Worm (Caenorhabditis elegans): ENCODE data around the gene clp-1.
"Not testable (repeated sequence)": the region's sequence is repeated elsewhere in the genome, so short reads cannot be mapped to it uniquely, and the experiment has no call there.

The clp-1 gene

ce11 chrIII:7979659-7980058, at the start of gene clp-1:
clp-1 (plus strand) TSS chrIII:7979959.
- TF ChIP-seq unc-62 (GFP tag; optimal IDR thresholded peaks at IDR 0.05) = no peak

DNA sequence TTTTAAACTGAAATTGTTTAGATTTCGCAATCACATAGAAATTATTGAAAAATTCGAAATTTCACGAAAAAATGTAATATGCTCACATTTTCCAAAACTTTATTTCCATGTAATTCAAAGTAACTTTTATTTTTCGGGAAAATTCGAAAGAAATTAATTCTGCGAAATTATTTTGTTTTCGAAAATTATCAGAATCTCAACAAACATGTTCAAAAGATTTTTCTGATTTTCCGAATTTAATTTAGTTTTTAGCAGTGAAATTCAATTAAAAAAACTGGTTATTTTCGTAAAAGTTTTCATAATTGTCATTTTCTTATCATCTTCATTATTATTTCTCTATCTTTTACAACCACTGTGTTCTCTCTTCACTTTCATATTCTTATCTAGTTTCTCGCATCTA, 46.5 kb upstream of the clp-1 start, which contains the start of gene ran-2:
Gene ran-2 (plus strand): TSS at position 301 of the 400 bp plus-strand sequence.
- TF ChIP-seq unc-62 (GFP tag; optimal IDR thresholded peaks at IDR 0.05) = no peak

ce11 chrIII:7937548-7937947, 42.2 kb upstream of the clp-1 start, which contains the start of gene C29E4.10:
C29E4.10 (plus strand) TSS chrIII:7937848.
- no peak for TF ChIP-seq unc-62 (GFP tag; optimal IDR thresholded peaks at IDR 0.05)

DNA sequence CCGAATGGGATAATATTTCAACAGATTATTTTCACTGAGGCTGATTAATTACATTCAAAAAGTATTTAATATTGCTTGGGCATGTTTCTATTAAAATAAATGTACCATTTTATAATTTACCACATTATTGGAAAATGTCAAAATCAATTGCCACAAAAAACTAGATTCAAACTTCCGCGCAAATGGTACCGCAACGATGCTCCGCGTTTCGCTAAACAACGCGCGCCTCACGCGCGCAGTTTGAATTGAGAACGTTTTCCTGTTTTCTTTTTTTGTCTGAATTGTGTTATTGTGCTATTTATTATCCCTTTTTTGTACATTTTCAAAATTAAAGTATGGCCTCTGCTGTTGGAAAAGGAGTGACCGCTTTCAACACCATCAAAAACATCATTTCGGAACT, 38.9 kb upstream of the clp-1 start, which contains the start of gene C29E4.12:
Gene C29E4.12 (plus strand): TSS at position 333 of the 400 bp plus-strand sequence.
- no peak for TF ChIP-seq unc-62 (GFP tag; optimal IDR thresholded peaks at IDR 0.05)

ce11 chrIII:7941417-7941816, 38.3 kb upstream of the clp-1 start, which contains the start of gene kle-2:
kle-2 (plus strand) TSS chrIII:7941717.
- TF ChIP-seq unc-62 (GFP tag; optimal IDR thresholded peaks at IDR 0.05) = no peak

DNA sequence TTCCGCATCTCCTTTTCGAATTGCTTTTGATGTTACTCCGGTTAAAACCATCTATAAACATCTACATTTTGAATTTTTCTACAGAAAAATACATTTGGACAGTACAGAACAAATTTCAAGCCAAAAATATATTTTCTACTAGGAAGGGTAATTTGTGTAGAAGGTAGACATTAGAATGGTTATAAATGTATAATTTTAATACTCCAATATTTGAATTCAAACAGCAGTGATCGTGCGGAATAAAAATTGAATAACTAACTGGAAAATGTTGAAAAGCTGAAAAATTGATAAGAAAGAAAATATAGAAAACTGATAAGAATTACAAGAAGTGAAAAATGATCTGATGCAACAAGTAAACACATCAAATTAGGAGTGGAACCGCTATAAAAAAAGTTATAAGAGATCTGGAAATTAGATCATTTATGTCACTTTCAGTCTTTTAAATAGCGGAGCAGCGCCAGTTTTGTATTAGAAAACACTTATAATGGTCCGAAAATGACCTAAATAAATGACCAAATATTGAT, 32.7 kb upstream of the clp-1 start, which contains the start of gene gsto-1:
Gene gsto-1 (minus strand): TSS at position 51 of the 524 bp plus-strand sequence.
- TF ChIP-seq unc-62 (GFP tag; optimal IDR thresholded peaks at IDR 0.05) = no peak

ce11 chrIII:7947677-7948076, 32.1 kb upstream of the clp-1 start:
- TF ChIP-seq unc-62 (GFP tag; optimal IDR thresholded peaks at IDR 0.05) = no peak

DNA sequence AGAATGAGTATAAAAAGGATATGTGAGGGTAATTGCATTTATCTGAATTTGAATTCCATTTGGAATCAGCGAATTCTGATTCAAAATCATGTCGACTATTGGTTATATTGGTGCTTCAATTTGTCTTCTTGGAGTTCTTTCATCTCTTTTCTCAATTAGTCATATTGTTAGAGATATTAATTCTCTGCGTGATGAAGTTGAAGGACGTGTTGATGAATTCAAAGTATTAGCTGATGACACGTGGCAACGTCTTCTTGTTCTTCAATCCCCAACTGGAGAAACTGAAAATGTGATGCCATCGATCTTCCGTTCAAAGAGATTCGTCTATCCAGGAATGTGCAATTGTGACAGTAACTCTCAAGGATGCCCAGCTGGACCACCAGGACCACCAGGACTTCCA, 31.0 kb upstream of the clp-1 start, which contains the start of gene col-90:
Gene col-90 (plus strand): TSS at position 37 of the 400 bp plus-strand sequence.
- TF ChIP-seq unc-62 (GFP tag; optimal IDR thresholded peaks at IDR 0.05) = no peak

- TF ChIP-seq unc-62 (GFP tag; optimal IDR thresholded peaks at IDR 0.05) = no peak
Observed at ce11 chrIII:7950447-7950846, 29.3 kb upstream of the clp-1 start.

- TF ChIP-seq unc-62 (GFP tag; optimal IDR thresholded peaks at IDR 0.05) = no peak
Observed at ce11 chrIII:7952077-7952765, 27.5 kb upstream of the clp-1 start, which contains the start of gene C29E4.15. C29E4.15 (plus strand) TSS chrIII:7952623.

DNA sequence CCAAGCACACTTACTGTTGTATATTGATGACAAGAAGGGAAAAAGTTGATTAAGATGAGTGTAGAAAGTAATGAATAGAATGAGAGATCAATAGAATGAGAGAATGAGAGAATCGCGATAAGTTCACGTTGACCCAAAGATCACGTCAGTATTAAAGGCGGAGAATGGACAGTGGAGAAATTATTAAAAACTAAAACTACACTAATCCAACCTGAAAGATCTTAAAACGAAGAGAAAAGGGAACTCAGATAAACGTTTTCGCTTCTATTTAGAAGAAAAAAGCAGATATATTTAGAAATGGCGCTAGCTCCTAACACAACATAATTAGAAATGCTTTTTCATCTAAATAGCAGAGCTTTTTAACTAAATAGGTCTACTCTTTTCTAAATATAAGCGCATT, 26.6 kb upstream of the clp-1 start, which contains the start of gene let-754:
Gene let-754 (minus strand): TSS at position 101 of the 400 bp plus-strand sequence.
- TF ChIP-seq unc-62 (GFP tag; optimal IDR thresholded peaks at IDR 0.05) = no peak

- no peak for TF ChIP-seq unc-62 (GFP tag; optimal IDR thresholded peaks at IDR 0.05)
Observed at ce11 chrIII:7956965-7957364, 22.8 kb upstream of the clp-1 start, which contains the start of gene C29E4.9. C29E4.9 (minus strand) TSS chrIII:7957065.

ce11 chrIII:7958085-7958484, 21.7 kb upstream of the clp-1 start, which contains the start of gene C29E4.11:
C29E4.11 (minus strand) TSS chrIII:7958114.
- TF ChIP-seq unc-62 (GFP tag; optimal IDR thresholded peaks at IDR 0.05) = no peak

ce11 chrIII:7958922-7959609, 20.7 kb upstream of the clp-1 start, which contains the start of gene F54H12.10:
F54H12.10 (minus strand) TSS chrIII:7958972.
- not testable (repeated sequence) for TF ChIP-seq unc-62 (GFP tag; optimal IDR thresholded peaks at IDR 0.05)

DNA sequence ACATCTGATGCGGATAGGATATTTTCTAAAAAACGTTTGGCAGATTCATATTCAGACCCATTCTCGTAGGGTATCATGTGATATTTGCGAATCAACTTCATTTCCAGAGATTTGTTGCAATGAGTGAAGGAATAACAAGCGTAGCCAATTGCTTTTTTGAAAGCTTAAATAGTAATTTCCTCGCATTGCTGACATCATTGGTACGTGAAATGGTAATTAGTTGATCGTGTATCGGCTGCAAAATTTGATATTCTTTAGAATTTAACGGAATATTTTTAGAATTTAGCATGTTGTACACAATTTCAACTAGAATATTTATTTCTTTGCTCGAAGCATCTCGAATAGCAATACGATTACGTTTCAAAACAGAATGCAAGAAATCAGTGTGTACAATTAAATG, 17.1 kb upstream of the clp-1 start, which contains the start of gene F54H12.4:
Gene F54H12.4 (minus strand): TSS at position 101 of the 400 bp plus-strand sequence.
- not testable (repeated sequence) for TF ChIP-seq unc-62 (GFP tag; optimal IDR thresholded peaks at IDR 0.05)

DNA sequence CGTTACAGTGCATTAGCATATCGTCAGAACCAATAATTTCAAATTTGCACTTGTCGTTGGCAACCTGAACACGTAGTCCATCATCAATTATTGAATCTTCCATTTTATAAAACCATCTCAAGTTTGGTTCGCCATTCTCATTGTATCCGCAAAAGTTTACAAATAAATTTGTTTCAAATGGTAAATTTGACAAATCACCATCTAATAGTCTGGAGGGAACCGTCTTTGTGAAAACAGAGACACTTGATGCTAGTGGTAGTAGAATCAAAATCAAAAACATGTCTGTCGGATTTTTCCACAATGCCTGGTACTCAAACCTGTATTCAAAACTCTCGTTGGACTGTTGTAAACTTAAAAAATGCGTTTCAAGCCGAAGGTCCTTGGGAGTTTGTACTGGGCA, 15.5 kb upstream of the clp-1 start, which contains the start of gene F54H12.2:
Gene F54H12.2 (plus strand): TSS at position 301 of the 400 bp plus-strand sequence.
- not testable (repeated sequence) for TF ChIP-seq unc-62 (GFP tag; optimal IDR thresholded peaks at IDR 0.05)

Data from whole organism, dauer.